Worm (Caenorhabditis elegans): ENCODE measurements around the gene str-76.
"Not testable (repeated sequence)": the region's sequence is repeated elsewhere in the genome, so short reads cannot be mapped to it uniquely, and the experiment has no call there.

Gene str-76

DNA sequence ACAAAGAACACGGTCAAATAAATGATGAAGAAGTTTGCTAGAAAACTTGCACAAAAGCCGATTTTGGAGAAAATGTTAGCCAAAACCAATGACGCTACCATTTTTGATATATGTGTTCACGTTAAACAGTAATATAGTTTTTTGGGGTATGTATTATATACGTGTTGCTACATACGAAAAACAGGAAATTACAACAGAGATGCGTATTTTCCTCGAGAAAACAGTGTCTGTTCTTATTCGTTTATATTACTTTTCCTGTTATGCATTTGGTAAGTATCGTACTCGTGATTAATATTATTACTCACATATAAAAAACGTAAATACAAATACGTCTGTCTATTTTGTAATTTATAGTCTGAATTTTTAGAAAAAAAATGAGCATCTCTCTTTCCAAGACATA, at the start of gene str-76:
Gene str-76, minus strand, starts transcription at position 101 of the 400 bp plus-strand sequence.
- TF ChIP-seq him-1 (tag; optimal IDR thresholded peaks at IDR 0.05); ZK185.1 (tag; optimal IDR thresholded peaks at IDR 0.05; ENCODE audit: poor library complexity, severe bottlenecking); bed-2 (GFP tag; IDR thresholded peaks at IDR 0.05): not testable (repeated sequence)

DNA sequence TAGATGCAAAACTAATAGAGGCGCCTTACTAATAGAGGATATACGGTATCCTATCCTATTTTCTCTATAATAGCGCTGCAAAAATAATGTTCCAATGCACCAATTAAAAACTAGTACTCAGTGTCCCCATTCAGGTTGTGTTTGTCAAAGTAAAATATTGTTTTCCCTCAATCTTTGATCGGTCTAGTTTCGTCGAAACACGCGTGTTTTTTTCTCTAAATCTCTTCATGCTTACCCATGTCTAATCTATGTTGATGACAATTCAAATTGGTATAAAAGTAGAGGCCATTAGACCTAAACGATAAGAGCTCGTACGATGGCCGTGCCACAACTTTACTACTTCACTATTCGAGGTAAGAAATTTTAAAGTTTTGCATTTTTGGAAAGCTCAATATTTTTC, 46.0 kb upstream of the str-76 start, which contains the start of gene gst-10:
Gene gst-10, plus strand, starts transcription at position 301 of the 400 bp plus-strand sequence.
- not testable (repeated sequence) for TF ChIP-seq lsl-1 (GFP tag; optimal IDR thresholded peaks at IDR 0.05); egl-44 (GFP tag; IDR thresholded peaks at IDR 0.05); F55B11.4 (tag; optimal IDR thresholded peaks at IDR 0.05; ENCODE audit: borderline replicate concordance, insufficient read depth)

DNA sequence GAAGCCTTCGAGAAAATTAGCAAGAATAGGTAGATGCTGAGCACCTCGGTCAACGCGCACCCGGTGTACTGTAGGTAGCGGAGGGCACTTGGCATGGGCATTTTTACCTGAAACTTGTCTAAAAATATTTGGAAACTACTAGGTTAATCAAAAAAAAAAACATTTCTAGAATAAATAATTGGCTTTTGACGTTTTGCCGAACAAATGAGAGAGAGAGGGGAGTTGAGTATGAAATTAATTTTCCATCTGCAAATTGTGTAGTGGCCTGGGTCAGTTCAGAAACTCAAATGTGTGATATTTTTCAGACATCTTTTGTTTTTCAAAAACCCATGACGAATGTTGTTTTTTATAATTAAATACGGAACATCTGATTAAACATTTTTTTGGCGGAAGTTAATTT, 20.9 kb upstream of the str-76 start, which contains the start of gene Y45G12C.10:
Gene Y45G12C.10, minus strand, starts transcription at position 101 of the 400 bp plus-strand sequence.
- not testable (repeated sequence) for TF ChIP-seq egl-18 (GFP tag; IDR thresholded peaks at IDR 0.05); ztf-6 (GFP tag; IDR thresholded peaks at IDR 0.05); efl-1 (GFP tag; optimal IDR thresholded peaks at IDR 0.05)
